Fruit fly (Drosophila melanogaster): Measurements from ENCODE around the gene CG5078.
"Not testable (repeated sequence)": the region's sequence is repeated elsewhere in the genome, so short reads cannot be mapped to it uniquely, and the experiment has no call there.

Gene CG5078

DNA sequence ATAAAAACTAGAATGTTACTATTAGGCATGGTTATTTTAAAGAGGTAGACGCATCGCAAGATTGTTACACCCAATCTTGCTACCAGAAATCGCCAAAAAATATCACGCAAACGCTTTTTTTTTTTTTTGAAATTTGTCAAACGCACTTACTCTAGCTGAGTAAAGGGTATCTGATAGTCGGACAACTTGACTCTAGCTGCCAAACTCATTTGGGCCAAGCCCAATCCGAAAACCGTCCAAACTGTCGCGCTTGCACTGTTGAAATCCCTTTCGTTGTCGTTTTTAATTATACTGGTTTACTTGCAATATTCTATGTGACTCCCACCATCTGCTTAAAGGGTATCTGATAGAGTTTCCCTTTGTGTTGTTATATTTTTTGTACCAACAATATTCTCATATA is 2.6 kb upstream of the CG5078 start (continued):
- TF ChIP-seq Ravus (GFP tag; IDR thresholded peaks at IDR 0.05) (no peak), nerfin-2 (GFP tag; IDR thresholded peaks at IDR 0.05; ENCODE audit: partially characterized antibody) (peak; percentile 54), CG8924 (tag; optimal IDR thresholded peaks at IDR 0.05) (no peak), B-H2 (GFP tag; optimal IDR thresholded peaks at IDR 0.05) (no peak), mld (GFP tag; IDR thresholded peaks at IDR 0.05; ENCODE audit: partially characterized antibody) (0 out of 3 replicates have a peak, but pooled peaks have one; percentile 35), TFAM (GFP tag; optimal IDR thresholded peaks at IDR 0.05) (no peak), Eip74EF (GFP tag; optimal IDR thresholded peaks at IDR 0.05) (no peak), E2f2 (GFP tag; IDR thresholded peaks at IDR 0.05) (no peak), Sin3A (optimal IDR thresholded peaks at IDR 0.05) (no peak), CTCF (GFP tag; optimal IDR thresholded peaks at IDR 0.05) (no peak), HLHmδ (GFP tag; optimal IDR thresholded peaks at IDR 0.05) (no peak), CG11504 (tag; optimal IDR thresholded peaks at IDR 0.05) (no peak), Dll (GFP tag; IDR thresholded peaks at IDR 0.05; ENCODE audit: partially characterized antibody) (0 out of 4 replicates have a peak, but pooled peaks have one; percentile 24), so (GFP tag; IDR thresholded peaks at IDR 0.05) (no peak), CG32767 (GFP tag; IDR thresholded peaks at IDR 0.05) (no peak), vnd (GFP tag; IDR thresholded peaks at IDR 0.05; ENCODE audit: partially characterized antibody) (0 out of 3 replicates have a peak, but pooled peaks have one; percentile 36), CG31224 (GFP tag; IDR thresholded peaks at IDR 0.05) (no peak), knrl (GFP tag; IDR thresholded peaks at IDR 0.05; ENCODE audit: partially characterized antibody) (peak; percentile 11; the same call in 1 of the 3 replicates)

DNA sequence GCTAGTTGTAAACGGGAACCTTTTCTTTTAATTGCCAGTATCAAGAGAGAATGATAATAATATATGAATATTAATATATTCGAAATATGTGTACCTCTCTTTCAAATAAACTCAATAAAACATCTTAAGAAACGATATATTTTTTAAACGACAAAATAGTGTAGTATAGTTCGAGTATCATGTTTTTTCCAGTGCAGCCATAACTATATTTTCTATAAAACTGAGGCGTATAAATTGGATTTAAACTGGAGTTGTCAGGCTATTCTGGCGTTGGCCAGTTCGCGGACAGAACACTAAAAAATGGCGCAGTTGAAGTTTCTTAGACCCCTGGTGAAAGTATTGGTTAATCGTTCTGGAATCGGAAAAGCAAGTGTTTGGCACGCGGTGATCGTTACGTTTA is 1.9 kb upstream of the CG5078 start, which contains the start of gene CG17637:
TSS of gene CG17637 (plus strand) at position 301 of the 400 bp plus-strand sequence.
- TF ChIP-seq CG8281 (tag; optimal IDR thresholded peaks at IDR 0.05); HLH54F (GFP tag; optimal IDR thresholded peaks at IDR 0.05); Awh (GFP tag; IDR thresholded peaks at IDR 0.05): not testable (repeated sequence)

DNA sequence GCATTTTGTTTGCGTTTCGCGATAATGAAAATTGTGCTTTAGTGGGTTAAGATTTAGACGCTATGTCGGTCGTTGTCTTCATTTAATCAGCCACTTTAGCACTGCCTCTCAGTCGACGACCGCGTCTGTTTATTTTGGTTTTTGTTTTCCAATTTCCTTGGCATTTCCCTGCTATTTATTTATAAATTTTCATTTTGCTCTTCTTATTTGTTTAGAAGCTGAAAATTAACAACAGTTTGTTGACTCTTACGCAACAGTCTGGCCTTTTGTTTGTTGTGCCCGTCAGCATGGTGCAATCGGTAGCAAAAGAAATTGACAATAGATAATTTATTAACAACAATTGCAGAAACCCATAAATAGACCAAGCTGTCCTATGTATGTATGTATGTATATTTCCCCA is 1.7 kb downstream of the CG5078 start:
- TF ChIP-seq CG9817 (tag; optimal IDR thresholded peaks at IDR 0.05), result no peak
- TF ChIP-seq ftz-f1 (GFP tag; optimal IDR thresholded peaks at IDR 0.05), result no peak
- TF ChIP-seq ro (GFP tag; IDR thresholded peaks at IDR 0.05), result no peak
- no peak for TF ChIP-seq CG15073 (GFP tag; optimal IDR thresholded peaks at IDR 0.05)
- TF ChIP-seq CG6683 (GFP tag; optimal IDR thresholded peaks at IDR 0.05), result no peak
- TF ChIP-seq oc (tag; optimal IDR thresholded peaks at IDR 0.05), result no peak
- TF ChIP-seq zen2 (GFP tag; IDR thresholded peaks at IDR 0.05; ENCODE audit: partially characterized antibody), result no peak
- TF ChIP-seq pan (optimal IDR thresholded peaks at IDR 0.05), result no peak
- no peak for TF ChIP-seq pan (GFP tag; optimal IDR thresholded peaks at IDR 0.05 in 1 of 2, IDR thresholded peaks at IDR 0.05 in 1 of 2)
- TF ChIP-seq CG2875 (GFP tag; optimal IDR thresholded peaks at IDR 0.05), result no peak
- no peak for TF ChIP-seq tna (GFP tag; IDR thresholded peaks at IDR 0.05; ENCODE audit: partially characterized antibody)
- no peak for TF ChIP-seq CG31441 (GFP tag; IDR thresholded peaks at IDR 0.05)
- peak; percentile 31 for TF ChIP-seq CG17568 (GFP tag; optimal IDR thresholded peaks at IDR 0.05)
- no peak for TF ChIP-seq gcm2 (GFP tag; optimal IDR thresholded peaks at IDR 0.05)
- TF ChIP-seq CG1603 (tag; optimal IDR thresholded peaks at IDR 0.05), result no peak
- TF ChIP-seq CG13424 (tag; optimal IDR thresholded peaks at IDR 0.05), result no peak
- TF ChIP-seq CG7745 (tag; optimal IDR thresholded peaks at IDR 0.05), result peak; percentile 37
- no peak for TF ChIP-seq Drgx (GFP tag; IDR thresholded peaks at IDR 0.05)
- no peak for TF ChIP-seq aop (GFP tag; IDR thresholded peaks at IDR 0.05)
- TF ChIP-seq CG31388 (GFP tag; optimal IDR thresholded peaks at IDR 0.05), result no peak
- peak; percentile 33 for TF ChIP-seq Spps (tag; optimal IDR thresholded peaks at IDR 0.05)
- TF ChIP-seq pzg (GFP tag; optimal IDR thresholded peaks at IDR 0.05), result no peak
- no peak for TF ChIP-seq NC2β (GFP tag; optimal IDR thresholded peaks at IDR 0.05)
- no peak for TF ChIP-seq CG11695 (GFP tag; IDR thresholded peaks at IDR 0.05)
- TF ChIP-seq Nf-YB (GFP tag; optimal IDR thresholded peaks at IDR 0.05), result no peak
- TF ChIP-seq CG8089 (GFP tag; optimal IDR thresholded peaks at IDR 0.05), result no peak
- TF ChIP-seq hth (optimal IDR thresholded peaks at IDR 0.05), result no peak
- TF ChIP-seq Trl (optimal IDR thresholded peaks at IDR 0.05), result no peak
- TF ChIP-seq Trl (GFP tag; optimal IDR thresholded peaks at IDR 0.05), result no peak
